Worm (Caenorhabditis elegans) whole organism, midembryonic: ENCODE data around the gene C16B8.3.

Experiments used
- cog-1 ChIP-seq: sonication (generic microtip); optimal IDR thresholded peaks from 2 replicates; lab custom pipeline; 2016; ENCODE audit warnings: missing genetic modification characterization, missing compliant biosample characterization
- flt-1 ChIP-seq: fragments of 200-800 bp; sonication (Bioruptor generic); IDR thresholded peaks from 2 replicates; pipeline ENCODE4 v1.3.6; 2022; ENCODE audit warnings: missing genetic modification characterization, missing compliant biosample characterization
- klf-2 ChIP-seq: fragments of 200-800 bp; sonication (Bioruptor generic); conservative IDR thresholded peaks from 2 replicates; pipeline ENCODE4 v1.3.6; 2022; ENCODE audit warnings: missing genetic modification reagents, missing genetic modification characterization, missing compliant biosample characterization
- med-1 ChIP-seq: sonication (generic microtip); optimal IDR thresholded peaks from 2 replicates; lab custom pipeline; 2017; ENCODE audit warnings: missing genetic modification characterization, mild to moderate bottlenecking, missing compliant biosample characterization, antibody characterized with exemption, missing genetic modification reagents; ENCODE audit not compliant: insufficient read depth
- ref-1 ChIP-seq: fragments of 200-800 bp; sonication (Bioruptor generic); conservative IDR thresholded peaks from 2 replicates; pipeline ENCODE4 v1.3.6; 2022; ENCODE audit warnings: missing genetic modification reagents, missing genetic modification characterization, missing compliant biosample characterization
- tab-1 ChIP-seq: fragments of 200-800 bp; sonication (Bioruptor generic); IDR thresholded peaks from 2 replicates; pipeline ENCODE4 v1.3.6; 2022; ENCODE audit warnings: missing genetic modification characterization, missing compliant biosample characterization
- ztf-29 ChIP-seq: fragments of 200-800 bp; sonication (Bioruptor generic); IDR thresholded peaks from 2 replicates; pipeline ENCODE4 v1.3.6; 2022; ENCODE audit warnings: missing genetic modification reagents, missing genetic modification characterization, missing compliant biosample characterization

- no peak for TF ChIP-seq cog-1 (tag; lab: Kevin White, UChicago)
- TF ChIP-seq flt-1 (GFP tag; lab: Robert Waterston, UW), result no peak
- TF ChIP-seq ref-1 (GFP tag; lab: Robert Waterston, UW), result no peak
- no peak for TF ChIP-seq klf-2
- no peak for TF ChIP-seq ztf-29 (GFP tag; lab: Robert Waterston, UW)
- TF ChIP-seq med-1 (GFP tag; lab: Kevin White, UChicago), result no peak
- no peak for TF ChIP-seq tab-1
Measured at ce11 chrX:3959221-3959620, 9.2 kb downstream of the C16B8.3 start.
